Fruit fly (Drosophila melanogaster): Measurements from ENCODE around the gene CG43901.

The CG43901 gene

DNA sequence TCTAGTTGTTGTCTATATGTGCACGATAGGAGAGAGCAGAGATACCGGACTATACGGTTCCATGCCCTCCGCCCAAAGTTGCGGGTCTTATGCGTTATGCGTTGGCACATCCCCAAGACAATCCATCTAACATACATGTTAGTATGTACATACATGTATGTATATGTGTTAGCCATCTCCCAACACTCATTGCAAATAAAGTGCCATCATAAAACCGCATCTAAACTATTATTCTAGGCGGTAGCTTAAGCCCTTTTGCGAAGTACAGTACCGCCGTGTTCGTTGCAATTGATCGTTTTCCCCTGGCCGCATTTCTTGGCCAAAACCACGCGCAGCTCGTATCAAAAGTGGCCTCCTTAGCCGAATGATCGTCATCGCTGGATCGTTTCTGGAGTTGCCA is 19.1 kb upstream of the CG43901 start:
- TF ChIP-seq ey (GFP tag; optimal IDR thresholded peaks at IDR 0.05) (peak; percentile 18), Dfd (GFP tag; optimal IDR thresholded peaks at IDR 0.05) (no peak), br (GFP tag; optimal IDR thresholded peaks at IDR 0.05) (peak; percentile 21), fru (GFP tag; optimal IDR thresholded peaks at IDR 0.05) (peak; percentile 30), h (GFP tag; optimal IDR thresholded peaks at IDR 0.05) (peak; percentile 37), Rel (GFP tag; optimal IDR thresholded peaks at IDR 0.05) (no peak), Rel (tag; optimal IDR thresholded peaks at IDR 0.05) (no peak), rgr (GFP tag; optimal IDR thresholded peaks at IDR 0.05) (peak; percentile 16), foxo (GFP tag; optimal IDR thresholded peaks at IDR 0.05) (peak in 1 of 2 experiments; percentile 46)

DNA sequence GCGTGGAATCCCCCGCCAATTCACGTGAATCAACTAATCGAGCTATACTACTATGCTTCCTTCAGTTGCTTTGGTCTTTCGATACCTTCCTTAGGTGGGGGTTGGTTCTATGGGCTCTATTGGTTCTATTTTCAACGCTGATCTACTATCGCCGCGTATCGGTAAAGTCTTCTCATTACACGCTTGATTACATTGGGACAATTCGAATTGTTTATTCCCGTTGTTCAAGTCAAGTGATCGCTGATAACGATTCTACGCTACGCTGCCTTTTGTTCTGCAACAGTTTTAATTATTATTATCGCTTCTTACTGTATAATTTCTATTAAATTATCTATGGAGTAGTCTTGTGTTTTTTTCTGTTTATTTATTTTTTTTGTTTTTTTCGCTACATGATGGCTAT is 17.9 kb upstream of the CG43901 start:
- no peak for TF ChIP-seq Sp1 (GFP tag; optimal IDR thresholded peaks at IDR 0.05)
- no peak for TF ChIP-seq tai (GFP tag; optimal IDR thresholded peaks at IDR 0.05)
- no peak for TF ChIP-seq Hnf4 (GFP tag; optimal IDR thresholded peaks at IDR 0.05)
- no peak for TF ChIP-seq Rel (GFP tag; optimal IDR thresholded peaks at IDR 0.05)
- TF ChIP-seq Rel (tag; optimal IDR thresholded peaks at IDR 0.05), result peak; percentile 39
- no peak for TF ChIP-seq N (GFP tag; optimal IDR thresholded peaks at IDR 0.05)

DNA sequence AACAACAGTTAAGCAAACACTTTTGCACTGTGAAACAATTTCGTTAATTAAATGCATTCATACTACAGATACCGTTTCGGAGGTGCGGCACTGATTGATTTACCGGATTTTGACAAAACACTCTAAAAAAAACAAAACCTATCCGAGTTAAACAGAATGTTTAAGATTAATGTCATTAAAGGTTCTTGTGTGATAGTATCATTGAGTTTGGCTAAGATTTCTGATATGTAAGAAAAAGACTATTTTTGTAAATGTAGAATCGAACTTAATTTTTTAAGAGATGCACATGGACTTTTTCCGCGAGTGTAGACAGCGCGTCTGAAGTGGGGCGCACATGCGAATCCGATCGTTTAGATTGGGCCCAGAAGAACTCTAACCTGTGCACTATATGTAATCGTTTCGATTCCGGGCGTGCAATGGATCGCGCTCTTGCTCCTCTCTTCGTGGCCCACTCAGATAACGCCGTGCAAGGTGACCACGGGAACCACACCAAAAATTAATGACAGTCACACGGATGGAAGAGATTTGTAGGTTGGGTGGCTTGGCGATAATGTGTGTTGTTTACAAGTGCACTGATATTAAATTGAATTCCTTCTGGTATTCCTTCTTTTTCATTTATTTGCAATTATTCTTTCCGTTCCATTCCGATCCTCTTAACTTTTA is 15.5 kb upstream of the CG43901 start:
- TF ChIP-seq GATAd (GFP tag; optimal IDR thresholded peaks at IDR 0.05) (no peak), jim (GFP tag; optimal IDR thresholded peaks at IDR 0.05) (no peak), pan (optimal IDR thresholded peaks at IDR 0.05) (no peak), dsf (GFP tag; optimal IDR thresholded peaks at IDR 0.05; ENCODE audit: borderline replicate concordance) (no peak), usp (GFP tag; optimal IDR thresholded peaks at IDR 0.05) (no peak), Abd-B (GFP tag; optimal IDR thresholded peaks at IDR 0.05) (no peak), sv (GFP tag; optimal IDR thresholded peaks at IDR 0.05) (no peak), brk (GFP tag; optimal IDR thresholded peaks at IDR 0.05) (no peak), OdsH (GFP tag; optimal IDR thresholded peaks at IDR 0.05) (peak; percentile 26), Myc (optimal IDR thresholded peaks at IDR 0.05) (no peak), HLH106 (tag; optimal IDR thresholded peaks at IDR 0.05) (no peak), foxo (GFP tag; optimal IDR thresholded peaks at IDR 0.05) (peak in 1 of 2 experiments; percentile 34), Vsx2 (GFP tag; optimal IDR thresholded peaks at IDR 0.05; ENCODE audit: partially characterized antibody) (no peak), lola (GFP tag; optimal IDR thresholded peaks at IDR 0.05) (no peak), fru (GFP tag; optimal IDR thresholded peaks at IDR 0.05) (peak; percentile 34), Dif (GFP tag; optimal IDR thresholded peaks at IDR 0.05; ENCODE audit: partially characterized antibody) (no peak), N (GFP tag; optimal IDR thresholded peaks at IDR 0.05) (no peak), Sp1 (GFP tag; optimal IDR thresholded peaks at IDR 0.05) (no peak), rgr (GFP tag; optimal IDR thresholded peaks at IDR 0.05) (peak; percentile 53), h (GFP tag; optimal IDR thresholded peaks at IDR 0.05) (peak; percentile 17), Hr83 (GFP tag; optimal IDR thresholded peaks at IDR 0.05; ENCODE audit: poor library complexity, severe bottlenecking) (no peak), Jra (GFP tag; optimal IDR thresholded peaks at IDR 0.05) (no peak), dmrt93B (GFP tag; optimal IDR thresholded peaks at IDR 0.05) (no peak), Hnf4 (GFP tag; optimal IDR thresholded peaks at IDR 0.05) (no peak), CrebA (GFP tag; optimal IDR thresholded peaks at IDR 0.05; ENCODE audit: borderline replicate concordance) (no peak), Rel (GFP tag; optimal IDR thresholded peaks at IDR 0.05) (no peak), Rel (tag; optimal IDR thresholded peaks at IDR 0.05) (peak; percentile 96), Mio (GFP tag; optimal IDR thresholded peaks at IDR 0.05) (no peak), tai (GFP tag; optimal IDR thresholded peaks at IDR 0.05) (no peak), psq (GFP tag; optimal IDR thresholded peaks at IDR 0.05) (no peak), dl (GFP tag; optimal IDR thresholded peaks at IDR 0.05; ENCODE audit: insufficient read depth in 1 of 2, partially characterized antibody in 2 of 2) (no peak), CG9705 (GFP tag; optimal IDR thresholded peaks at IDR 0.05) (no peak), woc (GFP tag; optimal IDR thresholded peaks at IDR 0.05) (no peak), Hr78 (GFP tag; optimal IDR thresholded peaks at IDR 0.05) (no peak), ey (GFP tag; optimal IDR thresholded peaks at IDR 0.05) (peak; percentile 35), Dfd (GFP tag; optimal IDR thresholded peaks at IDR 0.05) (no peak), br (GFP tag; optimal IDR thresholded peaks at IDR 0.05) (no peak), sage (GFP tag; optimal IDR thresholded peaks at IDR 0.05) (no peak), CG32264 (GFP tag; optimal IDR thresholded peaks at IDR 0.05) (no peak)
